Worm (Caenorhabditis elegans) whole organism, L4/young adult: ENCODE results near the gene elt-4.

ENCODE experiments used
- W03F9.2 ChIP-seq: fragments of 150-350 bp; optimal IDR thresholded peaks from 2 replicates; lab custom pipeline; 2014; ENCODE audit warnings: missing biosample characterization, missing genetic modification characterization
- dao-5 ChIP-seq: sonication (generic microtip); optimal IDR thresholded peaks from 2 replicates; lab custom pipeline; 2016; ENCODE audit warnings: missing genotype, missing genetic modification characterization, moderate library complexity, missing compliant biosample characterization
- him-1 ChIP-seq: sonication (generic microtip); optimal IDR thresholded peaks from 2 replicates; lab custom pipeline; 2016; ENCODE audit warnings: missing genotype, missing genetic modification reagents, missing genetic modification characterization, missing compliant biosample characterization

The elt-4 gene

DNA sequence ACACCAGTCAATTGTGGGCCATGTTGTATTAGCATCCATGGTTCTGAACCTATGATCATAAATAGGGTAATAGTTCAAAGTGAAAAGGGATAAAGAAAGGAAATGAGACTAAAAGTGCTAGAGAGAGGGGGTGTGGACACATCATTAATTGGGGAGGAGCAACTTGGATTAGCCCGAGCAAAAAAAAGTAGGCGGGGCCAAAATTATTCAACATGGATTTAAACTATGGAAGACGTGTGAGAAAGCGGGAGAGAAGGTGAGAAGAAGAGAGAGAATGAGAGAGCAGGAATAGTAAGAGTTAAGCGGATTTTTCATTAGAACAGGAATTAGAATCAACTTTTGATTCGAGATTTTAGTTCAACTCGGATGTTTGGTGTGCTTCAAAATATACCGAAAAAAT is 11.8 kb upstream of the elt-4 start, which contains the start of gene C39B10.1:
TSS of gene C39B10.1 (minus strand) at position 101 of the 400 bp plus-strand sequence.
- TF ChIP-seq W03F9.2 (tag; lab: Kevin White, UChicago) (no peak), him-1 (tag; lab: Kevin White, UChicago) (no peak), dao-5 (tag; lab: Kevin White, UChicago) (no peak)

DNA sequence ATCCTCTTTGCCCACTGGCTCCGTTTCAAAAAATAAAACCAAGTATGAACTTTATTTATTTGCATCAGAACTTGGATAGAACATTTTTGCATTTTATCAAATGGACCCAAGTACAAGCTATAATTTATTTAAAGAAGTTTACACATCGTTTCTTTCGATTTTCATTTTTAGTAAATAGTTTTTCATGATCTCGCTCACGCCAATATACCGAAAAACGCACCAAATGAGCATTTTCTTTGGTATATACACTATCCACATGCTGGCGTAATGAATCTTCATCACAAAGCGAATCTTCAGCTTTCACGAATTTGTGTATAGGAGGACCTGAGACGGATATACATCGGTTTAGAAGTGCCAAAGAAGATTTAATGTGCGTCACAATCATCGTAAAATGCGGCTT is 1.2 kb downstream of the elt-4 start, which contains the start of gene C39B10.7:
TSS of gene C39B10.7 (plus strand) at position 301 of the 400 bp plus-strand sequence.
- TF ChIP-seq him-1 (tag; lab: Kevin White, UChicago) (no peak), W03F9.2 (tag; lab: Kevin White, UChicago) (no peak), dao-5 (tag; lab: Kevin White, UChicago) (no peak)

DNA sequence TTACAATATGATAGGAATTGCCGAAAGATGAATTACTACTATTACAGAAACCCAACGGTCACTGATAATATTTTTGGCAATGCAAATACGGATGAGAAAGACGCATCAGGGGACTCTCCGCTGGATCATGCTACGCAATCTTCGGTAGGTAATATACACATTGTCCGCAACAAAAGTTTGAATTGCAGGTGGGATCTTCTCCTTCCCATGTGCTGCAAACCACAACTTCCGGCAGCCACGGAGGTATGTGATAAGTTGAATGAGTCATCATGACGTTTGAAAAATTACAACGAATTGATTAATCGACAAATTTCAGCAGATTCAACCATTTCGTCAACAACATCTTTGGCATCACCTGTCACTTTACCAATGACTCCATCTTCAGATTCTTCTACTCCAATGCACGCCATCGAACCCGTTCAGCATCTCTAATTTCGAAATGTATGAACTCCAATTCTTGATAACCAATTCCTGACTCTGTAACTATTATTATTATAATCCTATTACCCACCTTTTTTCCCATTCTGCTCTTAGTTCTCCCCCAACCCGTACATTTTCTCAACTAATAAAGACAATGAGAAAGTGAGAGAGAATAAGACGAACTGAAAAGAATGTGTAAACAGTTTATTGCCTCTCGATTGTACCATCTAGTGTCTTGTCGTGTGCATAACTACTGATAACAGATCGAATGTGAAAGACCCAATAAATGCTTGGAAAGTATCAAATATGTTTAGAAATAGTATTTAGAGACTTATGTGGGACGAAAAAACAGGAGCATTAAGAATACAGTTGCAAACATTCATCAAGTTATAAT is 2.1 kb downstream of the elt-4 start:
- TF ChIP-seq dao-5 (tag; lab: Kevin White, UChicago), result no peak
- TF ChIP-seq W03F9.2 (tag; lab: Kevin White, UChicago), result no peak
- TF ChIP-seq him-1 (tag; lab: Kevin White, UChicago), result no peak

DNA sequence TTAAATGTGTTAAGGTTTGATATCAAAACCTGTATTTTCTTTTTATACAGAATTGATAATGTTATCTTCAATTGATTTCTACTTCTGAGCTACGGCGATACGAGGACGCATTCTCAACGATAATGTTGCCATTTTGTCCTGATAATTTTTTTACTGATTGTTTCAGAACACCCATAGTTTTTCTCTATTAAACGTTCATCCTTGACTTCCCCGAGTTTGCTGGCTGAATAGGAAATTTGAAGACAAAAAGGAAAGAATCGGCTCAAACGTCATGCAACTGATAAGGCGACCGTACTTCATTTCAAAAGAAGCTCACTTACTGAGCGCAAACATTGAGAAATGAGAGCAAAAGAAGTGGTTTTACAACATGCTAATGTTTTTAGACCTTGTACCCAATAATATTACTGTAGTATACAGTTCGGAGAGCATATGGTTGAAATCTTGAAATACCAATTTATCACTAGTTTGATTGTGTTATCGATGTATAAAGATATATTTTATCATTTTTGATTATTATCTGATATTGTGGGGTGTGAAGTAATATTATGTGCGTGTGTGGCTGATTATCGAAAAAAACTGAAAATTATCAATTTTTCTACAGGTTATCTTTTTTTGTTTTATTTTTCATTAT is 3.9 kb downstream of the elt-4 start:
- TF ChIP-seq him-1 (tag; lab: Kevin White, UChicago) (no peak), W03F9.2 (tag; lab: Kevin White, UChicago) (no peak), dao-5 (tag; lab: Kevin White, UChicago) (no peak)

DNA sequence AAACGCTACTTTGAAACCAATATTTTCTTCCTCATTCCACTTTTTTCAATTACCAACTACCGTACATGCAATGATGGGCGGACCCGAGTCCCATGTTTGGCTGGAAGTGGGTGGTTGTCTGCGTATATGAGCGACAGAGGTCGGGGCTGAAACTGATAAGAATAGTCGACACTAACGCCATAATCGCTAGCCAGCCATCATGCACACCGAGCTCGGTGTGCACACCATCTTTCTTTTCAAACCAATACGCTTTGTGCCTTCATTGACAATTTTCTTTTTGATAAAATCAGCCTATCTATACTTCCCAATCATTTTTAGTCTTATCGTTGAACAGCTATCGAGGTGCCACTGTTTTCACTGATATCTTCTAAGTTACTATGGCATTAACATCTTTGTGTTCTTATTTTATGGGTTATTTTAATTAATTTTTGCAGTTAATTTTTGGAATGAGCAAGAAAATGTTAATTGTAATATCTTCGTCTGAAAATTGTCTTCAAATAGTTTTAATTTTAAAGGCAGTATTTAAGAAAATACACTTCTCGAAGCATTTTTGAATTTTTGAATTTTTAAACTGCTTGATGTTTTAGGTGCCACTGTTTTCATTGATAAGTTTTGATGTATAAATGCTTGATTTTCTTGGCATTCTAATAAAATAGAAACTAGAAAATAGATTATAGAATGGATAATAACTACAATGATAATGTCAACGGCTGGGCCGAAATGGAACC is 5.4 kb downstream of the elt-4 start, which contains the start of gene elt-2:
TSS of gene elt-2 (plus strand) at position 678 of the 728 bp plus-strand sequence.
- no peak for TF ChIP-seq him-1 (tag; lab: Kevin White, UChicago)
- TF ChIP-seq dao-5 (tag; lab: Kevin White, UChicago), result no peak
- no peak for TF ChIP-seq W03F9.2 (tag; lab: Kevin White, UChicago)

DNA sequence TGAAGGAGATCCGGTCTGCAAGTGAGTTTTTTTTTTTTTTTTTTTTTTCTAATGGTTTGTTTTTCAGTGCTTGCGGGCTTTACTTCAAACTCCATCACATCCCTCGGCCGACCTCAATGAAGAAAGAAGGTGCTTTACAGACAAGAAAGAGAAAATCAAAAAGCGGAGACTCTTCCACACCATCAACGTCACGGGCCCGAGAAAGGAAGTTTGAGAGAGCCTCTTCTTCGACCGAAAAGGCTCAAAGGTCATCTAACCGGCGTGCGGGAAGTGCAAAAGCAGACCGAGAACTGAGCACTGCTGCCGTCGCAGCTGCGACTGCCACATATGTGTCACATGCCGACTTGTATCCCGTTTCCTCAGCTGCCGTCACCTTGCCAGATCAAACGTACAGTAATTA is 6.9 kb downstream of the elt-4 start:
- TF ChIP-seq dao-5 (tag; lab: Kevin White, UChicago), result no peak
- TF ChIP-seq W03F9.2 (tag; lab: Kevin White, UChicago), result no peak
- no peak for TF ChIP-seq him-1 (tag; lab: Kevin White, UChicago)

DNA sequence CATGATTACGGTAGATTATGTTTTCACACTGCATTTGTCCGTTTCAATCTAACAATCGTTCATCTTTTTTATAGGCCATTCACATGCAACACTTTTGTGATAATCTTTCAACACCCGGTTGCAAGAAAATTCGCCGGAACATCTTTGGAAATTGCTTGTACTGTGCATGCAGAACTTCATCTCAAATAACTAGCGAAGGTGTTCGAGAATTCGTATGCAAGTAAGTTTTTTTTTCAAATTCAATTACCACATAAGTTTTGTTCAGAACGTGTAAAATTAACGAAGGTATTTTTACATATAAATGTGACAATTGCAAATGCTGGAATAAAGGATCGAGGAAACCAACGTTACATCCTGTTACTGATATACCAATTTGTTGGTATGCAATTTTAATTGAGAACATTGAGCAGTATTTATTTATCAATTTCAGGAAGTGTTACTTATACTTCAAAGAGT is 10.0 kb downstream of the elt-4 start, which contains the start of gene C33D3.3:
TSS of gene C33D3.3 (plus strand) at position 51 of the 456 bp plus-strand sequence.
- TF ChIP-seq dao-5 (tag; lab: Kevin White, UChicago) (no peak), him-1 (tag; lab: Kevin White, UChicago) (no peak), W03F9.2 (tag; lab: Kevin White, UChicago) (no peak)

DNA sequence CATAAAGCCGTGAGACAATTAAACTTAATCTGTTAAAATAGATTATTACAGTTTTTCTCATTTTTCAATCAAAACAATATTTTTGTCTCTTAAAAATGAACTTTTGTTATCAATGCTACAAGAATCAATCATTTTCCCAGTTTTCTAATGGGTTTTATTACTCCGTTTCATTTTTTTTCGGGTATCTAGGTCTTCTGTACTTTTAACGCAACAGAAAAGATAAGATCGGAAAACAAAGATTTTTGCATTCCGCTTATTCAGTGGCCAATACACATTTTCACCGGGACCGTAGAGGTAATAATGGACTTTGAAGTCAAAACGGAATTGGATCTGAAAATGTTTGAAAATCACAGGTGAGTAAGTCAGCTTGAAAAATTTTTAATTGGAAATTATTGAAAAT is 13.4 kb downstream of the elt-4 start, which contains the start of gene C33D3.4:
TSS of gene C33D3.4 (plus strand) at position 301 of the 400 bp plus-strand sequence.
- TF ChIP-seq W03F9.2 (tag; lab: Kevin White, UChicago) (no peak), dao-5 (tag; lab: Kevin White, UChicago) (no peak), him-1 (tag; lab: Kevin White, UChicago) (no peak)

DNA sequence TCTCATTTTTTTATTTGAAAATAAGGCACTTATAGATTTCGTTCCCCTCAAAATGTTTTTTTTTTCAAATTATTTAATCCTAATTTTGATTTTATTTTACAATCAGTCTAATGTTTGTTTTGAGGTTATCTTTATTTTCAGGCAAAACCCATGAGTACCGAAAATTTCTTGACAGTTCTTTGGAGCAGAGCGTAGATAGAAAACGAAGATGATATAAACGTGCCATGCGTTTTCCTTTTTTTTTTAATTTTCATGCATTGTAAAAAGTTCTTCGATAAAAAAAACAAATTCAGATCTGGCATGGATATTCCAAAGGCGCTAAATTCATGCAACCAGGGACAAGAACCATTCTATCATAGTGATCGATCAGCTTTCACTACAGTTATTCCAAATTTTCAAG is 15.7 kb downstream of the elt-4 start, which contains the start of gene C33D3.5:
TSS of gene C33D3.5 (plus strand) at position 301 of the 400 bp plus-strand sequence.
- no peak for TF ChIP-seq dao-5 (tag; lab: Kevin White, UChicago)
- TF ChIP-seq him-1 (tag; lab: Kevin White, UChicago), result no peak
- no peak for TF ChIP-seq W03F9.2 (tag; lab: Kevin White, UChicago)

DNA sequence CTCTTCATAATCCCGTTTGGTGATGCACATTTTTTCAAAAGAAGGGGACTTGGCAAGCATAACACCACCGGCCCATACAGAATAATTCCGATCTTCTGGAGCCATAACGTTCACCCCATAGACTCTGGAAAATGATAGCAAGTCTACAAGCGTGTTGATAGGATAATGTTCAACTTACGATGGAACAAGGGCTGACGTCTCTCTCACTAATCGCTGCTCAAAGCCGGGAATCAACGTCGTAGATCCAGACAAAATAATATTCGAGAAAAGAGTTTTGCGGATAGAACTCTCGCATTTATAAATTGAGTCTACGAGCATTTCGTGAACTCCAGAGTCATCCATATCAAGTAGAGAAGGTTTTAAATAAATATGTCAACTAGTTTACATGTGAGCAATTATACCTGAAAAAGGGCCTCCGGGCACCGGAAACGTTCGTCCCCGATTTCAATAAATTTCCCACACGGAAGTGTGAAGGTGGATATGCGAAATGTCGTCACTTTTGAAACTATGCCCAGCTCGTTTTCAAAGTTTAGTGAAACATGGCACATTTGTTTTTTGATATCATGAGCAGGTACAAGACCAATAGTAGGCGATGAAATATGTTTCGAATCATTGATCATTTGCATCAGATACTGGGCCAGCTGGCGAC is 16.7 kb downstream of the elt-4 start:
- no peak for TF ChIP-seq him-1 (tag; lab: Kevin White, UChicago)
- no peak for TF ChIP-seq W03F9.2 (tag; lab: Kevin White, UChicago)
- TF ChIP-seq dao-5 (tag; lab: Kevin White, UChicago), result no peak

DNA sequence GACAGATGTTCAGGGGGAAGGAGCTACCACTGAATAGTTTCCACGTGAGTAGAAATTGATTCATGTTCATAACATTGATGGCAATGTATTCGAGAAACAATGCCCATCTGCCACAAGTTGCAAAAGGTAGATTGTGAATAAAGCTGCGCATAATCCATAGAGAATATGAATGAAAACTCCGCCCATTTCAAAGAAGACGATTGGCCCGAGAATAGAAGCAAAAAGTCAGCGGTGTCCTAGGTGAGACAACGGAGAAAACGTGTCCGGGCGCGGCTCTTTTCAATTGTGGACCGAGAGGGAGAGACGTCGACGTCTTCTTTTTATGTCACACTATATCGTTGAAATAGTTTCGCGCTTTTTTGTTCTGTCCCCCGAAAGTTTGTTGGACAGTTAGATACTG is 24.3 kb downstream of the elt-4 start, which contains the start of gene vab-3:
TSS of gene vab-3 (plus strand) at position 301 of the 400 bp plus-strand sequence.
- no peak for TF ChIP-seq W03F9.2 (tag; lab: Kevin White, UChicago)
- TF ChIP-seq dao-5 (tag; lab: Kevin White, UChicago), result no peak
- no peak for TF ChIP-seq him-1 (tag; lab: Kevin White, UChicago)

DNA sequence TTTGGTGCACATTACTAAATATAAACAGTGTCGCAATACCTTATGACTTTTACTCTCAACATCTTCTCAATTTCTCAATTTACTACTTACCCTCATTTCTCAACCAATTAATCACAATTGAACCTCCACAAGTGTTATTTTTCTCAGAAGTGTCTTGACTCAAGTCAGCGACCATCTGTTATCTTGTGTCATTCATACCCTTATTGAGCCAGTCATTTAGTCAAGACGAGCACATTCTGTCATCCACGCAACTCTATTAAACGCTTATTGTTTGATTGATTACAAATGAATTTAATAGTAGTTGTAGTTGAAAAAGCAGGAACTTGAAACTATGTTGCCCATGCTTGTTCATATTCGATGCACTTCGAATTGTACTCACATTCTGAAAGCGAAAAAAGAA is 28.1 kb downstream of the elt-4 start:
- no peak for TF ChIP-seq W03F9.2 (tag; lab: Kevin White, UChicago)
- TF ChIP-seq dao-5 (tag; lab: Kevin White, UChicago), result no peak
- TF ChIP-seq him-1 (tag; lab: Kevin White, UChicago), result no peak
